Worm (Caenorhabditis elegans): ENCODE results near the gene F42A6.2.

ce11 chrIV:3368638-3369247 is 27.5 kb downstream of the F42A6.2 start, which contains the start of gene vha-19:
- TF ChIP-seq W03F9.2 (tag; optimal IDR thresholded peaks at IDR 0.05) (no peak), dao-5 (tag; optimal IDR thresholded peaks at IDR 0.05) (no peak)

Data from whole organism, L4/young adult.